Worm (Caenorhabditis elegans) whole organism, midembryonic: ENCODE data around the gene srz-6.
"Not testable (repeated sequence)": the region's sequence is repeated elsewhere in the genome, so short reads cannot be mapped to it uniquely, and the experiment has no call there.

Experiments
- flt-1 ChIP-seq: fragments of 200-800 bp; sonication (Bioruptor generic); IDR thresholded peaks from 2 replicates; pipeline ENCODE4 v1.3.6; 2022; ENCODE audit warnings: missing genetic modification characterization, missing compliant biosample characterization
- ztf-23 ChIP-seq: fragments of 200-800 bp; sonication (Bioruptor generic); IDR thresholded peaks from 2 replicates; pipeline ENCODE4 v1.3.6; 2022; ENCODE audit warnings: missing genetic modification reagents, missing genetic modification characterization, missing compliant biosample characterization
- ztf-29 ChIP-seq: fragments of 200-800 bp; sonication (Bioruptor generic); IDR thresholded peaks from 2 replicates; pipeline ENCODE4 v1.3.6; 2022; ENCODE audit warnings: missing genetic modification reagents, missing genetic modification characterization, missing compliant biosample characterization

- not testable (repeated sequence) for TF ChIP-seq flt-1, ztf-23, ztf-29 (GFP tag; lab: Robert Waterston, UW)
Measured at ce11 chrII:12536203-12536602, 44.2 kb downstream of the srz-6 start, which contains the start of gene F49C5.3.
